Worm (Caenorhabditis elegans) whole organism, midembryonic: ENCODE data around the gene Y56A3A.33.

Experiments used
- T22C8.4 ChIP-seq: fragments of 200-800 bp; sonication (Bioruptor generic); IDR thresholded peaks from 2 replicates; pipeline ENCODE4 v1.3.6; 2022; ENCODE audit warnings: missing genetic modification characterization, missing compliant biosample characterization
- flt-1 ChIP-seq: fragments of 200-800 bp; sonication (Bioruptor generic); IDR thresholded peaks from 2 replicates; pipeline ENCODE4 v1.3.6; 2022; ENCODE audit warnings: missing genetic modification characterization, missing compliant biosample characterization
- klf-2 ChIP-seq: fragments of 200-800 bp; sonication (Bioruptor generic); conservative IDR thresholded peaks from 2 replicates; pipeline ENCODE4 v1.3.6; 2022; ENCODE audit warnings: missing genetic modification reagents, missing genetic modification characterization, missing compliant biosample characterization
- ztf-23 ChIP-seq: fragments of 200-800 bp; sonication (Bioruptor generic); IDR thresholded peaks from 2 replicates; pipeline ENCODE4 v1.3.6; 2022; ENCODE audit warnings: missing genetic modification reagents, missing genetic modification characterization, missing compliant biosample characterization
- ztf-29 ChIP-seq: fragments of 200-800 bp; sonication (Bioruptor generic); IDR thresholded peaks from 2 replicates; pipeline ENCODE4 v1.3.6; 2022; ENCODE audit warnings: missing genetic modification reagents, missing genetic modification characterization, missing compliant biosample characterization

ce11 chrIII:11980743-11981142 is 22.0 kb downstream of the Y56A3A.33 start:
- no peak for TF ChIP-seq flt-1 (GFP tag; lab: Robert Waterston, UW)
- TF ChIP-seq ztf-23 (GFP tag; lab: Robert Waterston, UW), result no peak
- no peak for TF ChIP-seq klf-2 (GFP tag; lab: Robert Waterston, UW)
- TF ChIP-seq T22C8.4 (GFP tag; lab: Robert Waterston, UW), result no peak
- TF ChIP-seq ztf-29 (GFP tag; lab: Robert Waterston, UW), result no peak
